Fruit fly (Drosophila melanogaster) S2 (cell line): ENCODE measurements around the gene CG11309.

Source experiments
- CG8478 ChIP-seq: fragments of >200 bp; optimal IDR thresholded peaks from 2 replicates; lab custom pipeline; 2018
- CTCF ChIP-seq, 2 experiments: fragments of >200 bp; optimal IDR thresholded peaks; 2 replicates each; lab custom pipeline; 2018

dm6 chr3L:21282741-21283140 is 21.7 kb downstream of the CG11309 start:
- TF ChIP-seq CTCF (optimal IDR thresholded peaks at IDR 0.05; lab: Kevin White, UChicago) (no peak), CG8478 (no peak)
